Worm (Caenorhabditis elegans) whole organism, L2 larva: Measurements from ENCODE around the gene cld-9.

Experiments used
- ZK546.5 ChIP-seq: sonication (generic microtip); optimal IDR thresholded peaks from 2 replicates; lab custom pipeline; 2017; ENCODE audit warnings: missing biosample characterization, missing genetic modification characterization
- blmp-1 ChIP-seq: sonication (generic microtip); optimal IDR thresholded peaks from 2 replicates; lab custom pipeline; 2017; ENCODE audit warnings: missing genetic modification characterization, mild to moderate bottlenecking, missing compliant biosample characterization, antibody characterized with exemption, moderate library complexity; ENCODE audit not compliant: insufficient read depth
- ceh-82 ChIP-seq: fragments of 150-350 bp; optimal IDR thresholded peaks from 2 replicates; lab custom pipeline; 2014; ENCODE audit warnings: missing biosample characterization, missing genetic modification characterization
- unc-39 ChIP-seq: fragments of 150-350 bp; optimal IDR thresholded peaks from 2 replicates; lab custom pipeline; 2014; ENCODE audit warnings: missing biosample characterization, missing genetic modification characterization

- TF ChIP-seq unc-39 (tag; lab: Kevin White, UChicago) = no peak
- no peak for TF ChIP-seq ceh-82 (tag; lab: Kevin White, UChicago)
- no peak for TF ChIP-seq ZK546.5 (tag; lab: Kevin White, UChicago)
- no peak for TF ChIP-seq blmp-1 (tag; lab: Kevin White, UChicago)
Measured at ce11 chrV:13785767-13786166, 34.1 kb upstream of the cld-9 start.
